Fruit fly (Drosophila melanogaster): ENCODE data around the gene CG13314.

Gene CG13314

dm6 chr3L:9029183-9029789, 47.7 kb downstream of the CG13314 start:
- TF ChIP-seq noc (tag; optimal IDR thresholded peaks at IDR 0.05): no peak

All from whole organism, larva.